Fruit fly (Drosophila melanogaster): ENCODE data around the gene CG43739.

Gene CG43739

dm6 chr2L:20925975-20926374 lies 7.2 kb upstream of the CG43739 start, which contains the start of gene RPA2:
Gene RPA2 (minus strand): TSS chr2L:20926147.
- TF ChIP-seq CG9139 (GFP tag; optimal IDR thresholded peaks at IDR 0.05) (no peak), fkh (GFP tag; optimal IDR thresholded peaks at IDR 0.05) (peak; percentile 48)

dm6 chr2L:20923088-20923571 lies 4.4 kb upstream of the CG43739 start:
- TF ChIP-seq Smox (GFP tag; optimal IDR thresholded peaks at IDR 0.05), result no peak
- peak; percentile 29 for TF ChIP-seq Eip78C (GFP tag)

dm6 chr2L:20922196-20923087 lies 3.7 kb upstream of the CG43739 start, which contains the start of gene Mtp:
Gene Mtp (minus strand): TSS chr2L:20922876.
- TF ChIP-seq Blimp-1 (GFP tag; optimal IDR thresholded peaks at IDR 0.05) (peak; percentile 66), CG8319 (GFP tag; optimal IDR thresholded peaks at IDR 0.05) (peak; percentile 84), Ets21C (GFP tag; optimal IDR thresholded peaks at IDR 0.05) (peak; percentile 85), svp (GFP tag) (peak; percentile 100), CG11762 (GFP tag; optimal IDR thresholded peaks at IDR 0.05; ENCODE audit: insufficient read depth) (peak; percentile 77), fkh (GFP tag; optimal IDR thresholded peaks at IDR 0.05) (peak; percentile 90), CG1621 (tag; optimal IDR thresholded peaks at IDR 0.05) (peak; percentile 74), Ets96B (tag; optimal IDR thresholded peaks at IDR 0.05) (peak; percentile 69), CG10669 (GFP tag; optimal IDR thresholded peaks at IDR 0.05) (peak; percentile 76), fd85E (GFP tag; optimal IDR thresholded peaks at IDR 0.05) (peak; percentile 61), Sox102F (GFP tag; optimal IDR thresholded peaks at IDR 0.05) (peak; percentile 87), Met (GFP tag; optimal IDR thresholded peaks at IDR 0.05) (peak; percentile 86), CG3032 (tag; optimal IDR thresholded peaks at IDR 0.05) (peak; percentile 70), ss (GFP tag; optimal IDR thresholded peaks at IDR 0.05) (peak in 1 of 2 experiments; percentile 70), vri (GFP tag; optimal IDR thresholded peaks at IDR 0.05) (peak; percentile 47), CG34406 (GFP tag; optimal IDR thresholded peaks at IDR 0.05) (peak; percentile 73), CG31627 (GFP tag; optimal IDR thresholded peaks at IDR 0.05) (peak; percentile 88), CG3919 (GFP tag; optimal IDR thresholded peaks at IDR 0.05) (peak; percentile 81), CG8119 (GFP tag; IDR thresholded peaks at IDR 0.05) (peak; percentile 83), eg (GFP tag; IDR thresholded peaks at IDR 0.05) (peak; percentile 77; the same call in 2 of the 3 replicates), net (GFP tag; optimal IDR thresholded peaks at IDR 0.05) (peak; percentile 77), CG6163 (GFP tag; IDR thresholded peaks at IDR 0.05) (peak; percentile 74; the same call in 2 of the 3 replicates), CG4318 (GFP tag; optimal IDR thresholded peaks at IDR 0.05) (peak; percentile 76), CG16779 (tag; optimal IDR thresholded peaks at IDR 0.05) (no peak), pdm3 (GFP tag; optimal IDR thresholded peaks at IDR 0.05) (peak; percentile 83), OdsH (GFP tag; optimal IDR thresholded peaks at IDR 0.05) (peak; percentile 84), CG6808 (GFP tag; optimal IDR thresholded peaks at IDR 0.05) (no peak), CG9139 (GFP tag; optimal IDR thresholded peaks at IDR 0.05) (peak; percentile 41), topi (GFP tag; optimal IDR thresholded peaks at IDR 0.05) (peak; percentile 85), cyc (GFP tag; optimal IDR thresholded peaks at IDR 0.05) (peak; percentile 81), spab (GFP tag; optimal IDR thresholded peaks at IDR 0.05) (no peak), CG32006 (GFP tag; optimal IDR thresholded peaks at IDR 0.05) (peak; percentile 90), CG10631 (GFP tag; optimal IDR thresholded peaks at IDR 0.05) (peak; percentile 71), lz (GFP tag; optimal IDR thresholded peaks at IDR 0.05) (peak; percentile 87), Lpt (GFP tag; optimal IDR thresholded peaks at IDR 0.05) (peak; percentile 50), Hr39 (GFP tag; optimal IDR thresholded peaks at IDR 0.05) (peak; percentile 88), Hr38 (GFP tag; optimal IDR thresholded peaks at IDR 0.05) (no peak), Eip93F (GFP tag; optimal IDR thresholded peaks at IDR 0.05) (no peak), CG6276 (GFP tag; optimal IDR thresholded peaks at IDR 0.05) (no peak), CG11294 (GFP tag; IDR thresholded peaks at IDR 0.05) (peak; percentile 48; the same call in 1 of the 2 replicates), achi (GFP tag; optimal IDR thresholded peaks at IDR 0.05) (peak; percentile 81), CG8632 (GFP tag; optimal IDR thresholded peaks at IDR 0.05) (peak; percentile 63), CG6854 (GFP tag; optimal IDR thresholded peaks at IDR 0.05) (peak; percentile 45)

All from whole organism, prepupa.